Fruit fly (Drosophila melanogaster) whole organism, pupa: Measurements from ENCODE around the gene Hsc20.

Experiments
- CG10348 ChIP-seq: fragments of 200-800 bp; sonication (Bioruptor generic); IDR thresholded peaks from 2 replicates; pipeline ENCODE4 v1.3.6; 2022; ENCODE audit warnings: missing biosample characterization, missing genetic modification characterization
- CG12605 ChIP-seq: fragments of 200-800 bp; sonication (Bioruptor generic); IDR thresholded peaks from 2 replicates; pipeline ENCODE4 v1.3.6; 2022; ENCODE audit warnings: missing biosample characterization, missing genetic modification characterization
- CG15710 ChIP-seq: fragments of 200-800 bp; sonication (Bioruptor generic); optimal IDR thresholded peaks from 2 replicates; lab custom pipeline; 2018; ENCODE audit warnings: missing biosample characterization, mild to moderate bottlenecking, missing genetic modification characterization, moderate library complexity
- CG32121 ChIP-seq: fragments of 200-800 bp; sonication (Bioruptor generic); IDR thresholded peaks from 2 replicates; pipeline ENCODE4 v1.3.6; 2022; ENCODE audit warnings: missing biosample characterization, missing genetic modification characterization
- CG34367 ChIP-seq: fragments of 200-800 bp; sonication (Bioruptor generic); optimal IDR thresholded peaks from 2 replicates; lab custom pipeline; 2018; ENCODE audit warnings: missing biosample characterization, mild to moderate bottlenecking, missing genetic modification characterization
- CG4496 ChIP-seq: fragments of 200-800 bp; sonication (Bioruptor generic); IDR thresholded peaks from 3 replicates; pipeline ENCODE4 v1.3.6; 2022; ENCODE audit warnings: missing biosample characterization, missing genetic modification characterization
- CG8159 ChIP-seq: fragments of 200-800 bp; sonication (Bioruptor generic); optimal IDR thresholded peaks from 3 replicates; lab custom pipeline; 2018; ENCODE audit warnings: missing biosample characterization, mild to moderate bottlenecking, missing genetic modification characterization, moderate library complexity
- CG9948 ChIP-seq: fragments of 200-800 bp; sonication (Bioruptor generic); optimal IDR thresholded peaks from 2 replicates; lab custom pipeline; 2018; ENCODE audit warnings: missing biosample characterization, mild to moderate bottlenecking, missing genetic modification characterization, moderate library complexity
- EcR ChIP-seq: fragments of 200-800 bp; sonication (Bioruptor generic); optimal IDR thresholded peaks from 3 replicates; lab custom pipeline; 2019; ENCODE audit warnings: missing biosample characterization, missing genetic modification characterization, mild to moderate bottlenecking, moderate library complexity, missing genetic modification reagents
- Ets98B ChIP-seq: fragments of 200-800 bp; sonication (Bioruptor generic); IDR thresholded peaks from 2 replicates; pipeline ENCODE4 v1.3.6; 2022; ENCODE audit warnings: missing biosample characterization, missing genetic modification characterization
- Pif1B ChIP-seq: fragments of 200-800 bp; sonication (Bioruptor generic); optimal IDR thresholded peaks from 3 replicates; lab custom pipeline; 2016; ENCODE audit warnings: missing biosample characterization, missing genetic modification characterization
- fd96Ca ChIP-seq: fragments of 200-800 bp; sonication (Bioruptor generic); IDR thresholded peaks from 3 replicates; pipeline ENCODE4 v1.3.6; 2022; ENCODE audit warnings: missing biosample characterization, missing genetic modification characterization
- gl ChIP-seq: fragments of 200-800 bp; sonication (Bioruptor generic); optimal IDR thresholded peaks from 2 replicates; lab custom pipeline; 2018; ENCODE audit warnings: missing biosample characterization, mild to moderate bottlenecking, missing genetic modification characterization

dm6 chr3L:16203236-16203635, 29.7 kb upstream of the Hsc20 start:
- peak; percentile 59; the same call in 1 of the 3 replicates for TF ChIP-seq fd96Ca
- peak; percentile 81 for TF ChIP-seq CG8159 (tag; lab: Kevin White, UChicago)
- peak; percentile 33 for TF ChIP-seq gl
- peak; percentile 74 for TF ChIP-seq CG4496 (GFP tag; lab: Robert Waterston, UW)
- TF ChIP-seq Pif1B (GFP tag; lab: Kevin White, UChicago), result peak; percentile 10
- no peak for TF ChIP-seq EcR (GFP tag; lab: Kevin White, UChicago)
- TF ChIP-seq CG10348, result no peak
- TF ChIP-seq Ets98B, result peak; percentile 61
- TF ChIP-seq CG12605 (GFP tag; lab: Robert Waterston, UW), result peak; percentile 39; the same call in 1 of the 2 replicates
- TF ChIP-seq CG15710, result peak; percentile 76
- TF ChIP-seq CG32121 (GFP tag; lab: Robert Waterston, UW), result peak; percentile 61
- peak; percentile 55 for TF ChIP-seq CG34367 (tag; lab: Kevin White, UChicago)
- peak; percentile 76 for TF ChIP-seq CG9948 (tag; lab: Kevin White, UChicago)
